Fruit fly (Drosophila melanogaster): ENCODE data around the gene IleRS.
A peak's percentile ranks its signal among the peaks of the same experiment; 100 is the strongest.

IleRS gene

DNA sequence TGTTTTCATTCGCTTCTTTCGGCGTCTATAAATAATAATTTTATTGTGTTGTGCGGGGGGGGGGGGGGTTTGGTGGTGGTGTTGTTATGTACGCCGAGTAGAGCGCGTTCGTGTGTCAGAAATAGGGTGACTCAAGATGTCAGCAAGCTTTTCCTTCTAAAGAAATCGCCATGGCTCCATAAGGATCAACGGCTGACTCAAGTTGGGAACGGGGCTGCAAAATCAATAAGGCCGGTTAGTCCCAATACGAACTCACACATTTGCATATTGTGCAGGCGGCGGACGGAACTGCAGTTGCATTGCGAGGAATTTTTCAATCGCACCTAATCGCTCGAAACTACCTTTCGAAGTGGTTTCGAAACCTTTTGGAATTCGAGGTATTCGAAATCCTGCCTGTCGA is 11.9 kb upstream of the IleRS start (continued):
- TF ChIP-seq CG8281 (tag; optimal IDR thresholded peaks at IDR 0.05): no peak
- no peak for TF ChIP-seq MTF-1 (GFP tag; optimal IDR thresholded peaks at IDR 0.05; ENCODE audit: borderline replicate concordance)
- no peak for TF ChIP-seq exex (tag; optimal IDR thresholded peaks at IDR 0.05)
- no peak for TF ChIP-seq Sin3A (optimal IDR thresholded peaks at IDR 0.05)
- TF ChIP-seq CG11093 (GFP tag; IDR thresholded peaks at IDR 0.05): no peak
- TF ChIP-seq chif (GFP tag; optimal IDR thresholded peaks at IDR 0.05): no peak
- TF ChIP-seq chn (GFP tag; optimal IDR thresholded peaks at IDR 0.05): no peak
- peak in 1 of 2 experiments; percentile 64 for TF ChIP-seq Hr51 (GFP tag; optimal IDR thresholded peaks at IDR 0.05)
- TF ChIP-seq Hmx (GFP tag; optimal IDR thresholded peaks at IDR 0.05): no peak
- peak; percentile 36 for TF ChIP-seq ind (GFP tag; optimal IDR thresholded peaks at IDR 0.05)
- TF ChIP-seq CG32772 (GFP tag; IDR thresholded peaks at IDR 0.05): no peak
- TF ChIP-seq Scr (GFP tag; IDR thresholded peaks at IDR 0.05; ENCODE audit: partially characterized antibody): no peak
- TF ChIP-seq trem (tag; optimal IDR thresholded peaks at IDR 0.05): no peak
- no peak for TF ChIP-seq CG15514 (GFP tag; optimal IDR thresholded peaks at IDR 0.05)
- TF ChIP-seq wek (GFP tag; optimal IDR thresholded peaks at IDR 0.05): no peak
- no peak for TF ChIP-seq toy (GFP tag; IDR thresholded peaks at IDR 0.05)
- TF ChIP-seq CG8089 (GFP tag; optimal IDR thresholded peaks at IDR 0.05): no peak
- TF ChIP-seq tx (GFP tag; optimal IDR thresholded peaks at IDR 0.05): no peak
- no peak for TF ChIP-seq CG9727 (GFP tag; optimal IDR thresholded peaks at IDR 0.05)
- TF ChIP-seq CG33213 (GFP tag; optimal IDR thresholded peaks at IDR 0.05): no peak
- peak; percentile 29 for TF ChIP-seq HLH54F (GFP tag; optimal IDR thresholded peaks at IDR 0.05)
- no peak for TF ChIP-seq Ravus (GFP tag; IDR thresholded peaks at IDR 0.05)
- no peak for TF ChIP-seq BtbVII (GFP tag; optimal IDR thresholded peaks at IDR 0.05)
- no peak for TF ChIP-seq CG2129 (GFP tag; IDR thresholded peaks at IDR 0.05; ENCODE audit: partially characterized antibody)
- TF ChIP-seq klu (GFP tag; IDR thresholded peaks at IDR 0.05): no peak
- TF ChIP-seq Camta (GFP tag; optimal IDR thresholded peaks at IDR 0.05): no peak
- TF ChIP-seq peb (GFP tag; IDR thresholded peaks at IDR 0.05): no peak
- TF ChIP-seq CG4360 (GFP tag; IDR thresholded peaks at IDR 0.05): no peak
- no peak for TF ChIP-seq Bteb2 (GFP tag; optimal IDR thresholded peaks at IDR 0.05)
- no peak for TF ChIP-seq p53 (GFP tag; optimal IDR thresholded peaks at IDR 0.05)
- no peak for TF ChIP-seq CG7786 (GFP tag; optimal IDR thresholded peaks at IDR 0.05)
- no peak for TF ChIP-seq luna (GFP tag; optimal IDR thresholded peaks at IDR 0.05)
- TF ChIP-seq CG9876 (GFP tag; optimal IDR thresholded peaks at IDR 0.05): no peak
- no peak for TF ChIP-seq CG30020 (tag; optimal IDR thresholded peaks at IDR 0.05)
- no peak for TF ChIP-seq CG4854 (GFP tag; optimal IDR thresholded peaks at IDR 0.05)
- no peak for TF ChIP-seq Nf-YB (GFP tag; optimal IDR thresholded peaks at IDR 0.05)
- TF ChIP-seq CG10959 (GFP tag; IDR thresholded peaks at IDR 0.05): no peak
- peak; percentile 50; the same call in 2 of the 3 replicates for TF ChIP-seq Dbx (GFP tag; IDR thresholded peaks at IDR 0.05)
- TF ChIP-seq CG4820 (GFP tag; optimal IDR thresholded peaks at IDR 0.05): no peak
- TF ChIP-seq danr (GFP tag; IDR thresholded peaks at IDR 0.05): peak; percentile 23; the same call in 1 of the 2 replicates
- TF ChIP-seq CG2202 (tag; optimal IDR thresholded peaks at IDR 0.05): no peak
- TF ChIP-seq Vsx1 (GFP tag; optimal IDR thresholded peaks at IDR 0.05): no peak
- TF ChIP-seq jigr1 (GFP tag; IDR thresholded peaks at IDR 0.05): no peak
- TF ChIP-seq CG2889 (GFP tag; IDR thresholded peaks at IDR 0.05): no peak
- TF ChIP-seq CG10979 (tag; optimal IDR thresholded peaks at IDR 0.05): no peak
- no peak for TF ChIP-seq CG1647 (GFP tag; optimal IDR thresholded peaks at IDR 0.05)
- TF ChIP-seq CG7928 (GFP tag; optimal IDR thresholded peaks at IDR 0.05): no peak
- TF ChIP-seq CG17361 (GFP tag; IDR thresholded peaks at IDR 0.05): 0 out of 3 replicates have a peak, but pooled peaks have one; percentile 29
- no peak for TF ChIP-seq nau (GFP tag; optimal IDR thresholded peaks at IDR 0.05)
- TF ChIP-seq cas (GFP tag; IDR thresholded peaks at IDR 0.05): no peak
- TF ChIP-seq D19B (GFP tag; optimal IDR thresholded peaks at IDR 0.05): no peak
- no peak for TF ChIP-seq CG34224 (GFP tag; IDR thresholded peaks at IDR 0.05; ENCODE audit: partially characterized antibody)

All from whole organism, embryonic.